Worm (Caenorhabditis elegans) whole organism, L2 larva: ENCODE results near the gene srh-297.

Source experiments
- F13H6.1 ChIP-seq: sonication (generic microtip); optimal IDR thresholded peaks from 2 replicates; lab custom pipeline; 2016; ENCODE audit warnings: missing genetic modification characterization, missing compliant biosample characterization
- R02D3.7 ChIP-seq: fragments of 150-350 bp; optimal IDR thresholded peaks from 2 replicates; lab custom pipeline; 2014; ENCODE audit warnings: missing biosample characterization, missing genetic modification characterization
- Y55F3AM.14 ChIP-seq: fragments of 200-800 bp; sonication (Bioruptor generic); optimal IDR thresholded peaks from 2 replicates; lab custom pipeline; 2018; ENCODE audit warnings: mild to moderate bottlenecking, missing genetic modification characterization, missing compliant biosample characterization
- ZK546.5 ChIP-seq: sonication (generic microtip); optimal IDR thresholded peaks from 2 replicates; lab custom pipeline; 2017; ENCODE audit warnings: missing biosample characterization, missing genetic modification characterization
- alr-1 ChIP-seq: fragments of 150-350 bp; optimal IDR thresholded peaks from 2 replicates; lab custom pipeline; 2014; ENCODE audit warnings: missing biosample characterization, missing genetic modification characterization
- aly-2 ChIP-seq: fragments of 150-350 bp; optimal IDR thresholded peaks from 2 replicates; lab custom pipeline; 2014; ENCODE audit warnings: missing biosample characterization, missing genetic modification characterization
- ama-1 ChIP-seq: fragments of 150-350 bp; optimal IDR thresholded peaks from 2 replicates; lab custom pipeline; 2018; ENCODE audit warnings: inconsistent platforms
- ceh-16 ChIP-seq: fragments of 150-350 bp; optimal IDR thresholded peaks from 2 replicates; lab custom pipeline; 2014; ENCODE audit warnings: missing biosample characterization, missing genetic modification characterization
- ceh-82 ChIP-seq: fragments of 150-350 bp; optimal IDR thresholded peaks from 2 replicates; lab custom pipeline; 2014; ENCODE audit warnings: missing biosample characterization, missing genetic modification characterization
- crh-2 ChIP-seq: sonication (generic microtip); optimal IDR thresholded peaks from 2 replicates; lab custom pipeline; 2017; ENCODE audit warnings: missing biosample characterization, missing genetic modification characterization
- dmd-4 ChIP-seq: sonication (generic microtip); optimal IDR thresholded peaks from 2 replicates; lab custom pipeline; 2017; ENCODE audit warnings: missing biosample characterization, missing genetic modification characterization
- egl-27 ChIP-seq: sonication (generic microtip); optimal IDR thresholded peaks from 3 replicates; lab custom pipeline; 2017; ENCODE audit warnings: missing biosample characterization, missing genetic modification reagents, missing genetic modification characterization
- elt-3 ChIP-seq: sonication (generic microtip); optimal IDR thresholded peaks from 2 replicates; lab custom pipeline; 2017; ENCODE audit warnings: missing biosample characterization, missing genetic modification characterization
- fos-1 ChIP-seq: fragments of 150-350 bp; optimal IDR thresholded peaks from 2 replicates; lab custom pipeline; 2014; ENCODE audit warnings: missing biosample characterization, missing genetic modification characterization
- gmeb-1 ChIP-seq: fragments of 150-350 bp; optimal IDR thresholded peaks from 2 replicates; lab custom pipeline; 2014; ENCODE audit warnings: missing biosample characterization, missing genetic modification characterization
- lin-11 ChIP-seq: fragments of 150-350 bp; sonication (generic microtip); optimal IDR thresholded peaks from 2 replicates; lab custom pipeline; 2014; ENCODE audit warnings: missing biosample characterization, missing genetic modification characterization, inconsistent platforms, mixed read lengths
- mbf-1 ChIP-seq: sonication (generic microtip); optimal IDR thresholded peaks from 2 replicates; lab custom pipeline; 2017; ENCODE audit warnings: missing biosample characterization, missing genetic modification characterization
- nhr-11 ChIP-seq: fragments of 150-350 bp; optimal IDR thresholded peaks from 2 replicates; lab custom pipeline; 2014; ENCODE audit warnings: missing biosample characterization, missing genetic modification characterization
- nhr-12 ChIP-seq: fragments of 150-350 bp; optimal IDR thresholded peaks from 2 replicates; lab custom pipeline; 2014; ENCODE audit warnings: missing biosample characterization, missing genetic modification characterization
- nhr-129 ChIP-seq: fragments of 150-350 bp; optimal IDR thresholded peaks from 2 replicates; lab custom pipeline; 2014; ENCODE audit warnings: missing biosample characterization, missing genetic modification characterization
- nhr-21 ChIP-seq: fragments of 150-350 bp; optimal IDR thresholded peaks from 2 replicates; lab custom pipeline; 2014; ENCODE audit warnings: missing biosample characterization, missing genetic modification characterization
- nhr-237 ChIP-seq: fragments of 150-350 bp; optimal IDR thresholded peaks from 2 replicates; lab custom pipeline; 2014; ENCODE audit warnings: missing biosample characterization, missing genetic modification characterization
- peb-1 ChIP-seq: fragments of 150-350 bp; optimal IDR thresholded peaks from 2 replicates; lab custom pipeline; 2014; ENCODE audit warnings: missing biosample characterization, missing genetic modification characterization
- skn-1 ChIP-seq: sonication (generic microtip); optimal IDR thresholded peaks from 2 replicates; lab custom pipeline; 2017; ENCODE audit warnings: missing biosample characterization, missing genetic modification characterization
- sma-3 ChIP-seq: sonication (generic microtip); optimal IDR thresholded peaks from 2 replicates; lab custom pipeline; 2016; ENCODE audit warnings: missing genetic modification reagents, missing genetic modification characterization, missing compliant biosample characterization
- sma-9 ChIP-seq, 2 experiments: fragments of 150-350 bp in 1 of 2; sonication (generic microtip) in 1 of 2; optimal IDR thresholded peaks; 2 replicates each; lab custom pipeline; 2014 to 2016; ENCODE audit warnings: missing genetic modification characterization in 2 of 2, mild to moderate bottlenecking in 1 of 2, missing biosample characterization in 1 of 2, missing compliant biosample characterization in 1 of 2, missing genetic modification reagents in 1 of 2, moderate library complexity in 1 of 2
- snpc-4 ChIP-seq: fragments of 150-350 bp; optimal IDR thresholded peaks from 2 replicates; lab custom pipeline; 2014; ENCODE audit warnings: missing biosample characterization, missing genetic modification characterization
- unc-39 ChIP-seq: fragments of 150-350 bp; optimal IDR thresholded peaks from 2 replicates; lab custom pipeline; 2014; ENCODE audit warnings: missing biosample characterization, missing genetic modification characterization
- unc-55 ChIP-seq: fragments of 150-350 bp; sonication (generic microtip); optimal IDR thresholded peaks from 3 replicates; lab custom pipeline; 2014; ENCODE audit warnings: missing biosample characterization, missing genetic modification reagents, missing genetic modification characterization
- unc-62 ChIP-seq: fragments of 150-350 bp; optimal IDR thresholded peaks from 2 replicates; lab custom pipeline; 2014; ENCODE audit warnings: missing biosample characterization, missing genetic modification reagents, missing genetic modification characterization
- zag-1 ChIP-seq: fragments of 150-350 bp; optimal IDR thresholded peaks from 2 replicates; lab custom pipeline; 2014; ENCODE audit warnings: missing biosample characterization, missing genetic modification characterization
- ztf-1 ChIP-seq: fragments of 200-800 bp; sonication (Bioruptor generic); conservative IDR thresholded peaks from 2 replicates; pipeline ENCODE4 v1.3.6; 2022; ENCODE audit warnings: missing genetic modification characterization, missing compliant biosample characterization
- ztf-4 ChIP-seq: fragments of 150-350 bp; optimal IDR thresholded peaks from 2 replicates; lab custom pipeline; 2014; ENCODE audit warnings: missing biosample characterization, missing genetic modification characterization

srh-297 gene

DNA sequence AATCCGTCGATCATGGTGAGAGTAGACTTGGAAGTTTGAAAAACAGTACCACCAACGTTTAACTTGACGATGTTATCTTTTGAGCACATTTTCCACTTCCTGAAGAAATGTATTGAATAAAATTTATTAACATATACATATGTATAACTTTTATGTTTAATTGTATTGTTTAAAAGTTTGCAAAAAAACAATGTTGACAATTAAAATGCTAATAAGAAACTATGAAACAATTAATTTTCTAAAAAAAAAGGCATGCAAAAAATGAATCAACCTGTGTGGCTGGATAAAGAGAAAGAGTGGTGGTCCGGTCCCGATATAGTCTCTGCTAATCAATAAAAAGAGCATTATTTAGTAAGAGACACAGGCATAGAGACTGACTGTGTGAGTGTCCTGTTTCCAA is 4.4 kb upstream of the srh-297 start, which contains the start of gene C17F4.8:
Gene C17F4.8, minus strand, starts transcription at position 101 of the 400 bp plus-strand sequence.
- TF ChIP-seq skn-1 (tag; lab: Kevin White, UChicago) (no peak), nhr-237 (no peak), sma-9 (GFP tag; optimal IDR thresholded peaks at IDR 0.05; lab: Kevin White, UChicago) (no peak), sma-9 (tag; optimal IDR thresholded peaks at IDR 0.05; lab: Kevin White, UChicago) (no peak), gmeb-1 (tag; lab: Kevin White, UChicago) (no peak), alr-1 (no peak), unc-55 (GFP tag; lab: Kevin White, UChicago) (no peak), egl-27 (tag; lab: Kevin White, UChicago) (no peak), aly-2 (tag; lab: Kevin White, UChicago) (no peak), lin-11 (tag; lab: Kevin White, UChicago) (no peak), snpc-4 (no peak), unc-39 (tag; lab: Kevin White, UChicago) (no peak), R02D3.7 (no peak), ztf-4 (tag; lab: Kevin White, UChicago) (no peak), ztf-1 (GFP tag; lab: Robert Waterston, UW) (no peak)

DNA sequence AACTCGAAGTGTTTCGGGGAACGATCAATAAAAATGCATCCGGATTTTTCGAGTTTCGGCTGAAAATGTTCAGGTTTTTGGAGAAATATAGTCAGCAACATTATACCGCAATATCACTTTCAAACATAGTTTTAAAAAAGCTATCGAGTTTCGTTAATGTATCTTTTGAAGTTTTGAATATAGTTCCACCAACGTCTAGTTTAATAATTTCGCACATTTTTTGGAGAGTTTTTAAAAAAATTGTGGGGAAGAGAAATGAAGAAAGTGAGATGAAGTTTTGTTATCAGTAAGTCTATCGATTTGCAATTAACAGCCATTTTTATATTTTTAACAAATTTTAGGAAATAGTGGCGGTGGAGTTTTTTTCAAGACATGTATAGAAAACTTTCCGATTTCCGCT is 4.5 kb downstream of the srh-297 start, which contains the start of gene ZC239.17:
Gene ZC239.17, minus strand, starts transcription at position 101 of the 400 bp plus-strand sequence.
- no peak for TF ChIP-seq nhr-129 (tag; lab: Kevin White, UChicago)
- no peak for TF ChIP-seq ZK546.5 (tag; lab: Kevin White, UChicago)
- no peak for TF ChIP-seq skn-1 (tag; lab: Kevin White, UChicago)
- TF ChIP-seq unc-62 = no peak

DNA sequence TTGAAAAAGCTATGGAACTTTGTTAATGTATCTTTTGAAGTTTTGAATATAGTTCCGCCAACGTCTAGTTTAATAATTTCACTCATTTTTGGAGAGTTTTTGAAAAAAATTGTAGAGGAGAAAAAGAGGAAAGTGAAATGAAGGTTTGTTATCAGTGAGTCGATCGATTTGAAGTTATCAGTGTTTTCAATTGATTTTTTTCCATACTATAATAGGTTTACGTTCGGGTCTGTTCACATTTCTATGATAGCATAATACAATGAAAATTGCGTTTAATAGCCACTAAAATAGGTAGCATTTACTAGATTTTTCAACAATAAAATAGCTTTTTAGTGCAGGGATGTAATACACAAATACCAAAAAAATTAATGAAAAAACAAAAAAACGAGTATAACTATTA is 5.1 kb downstream of the srh-297 start, which contains the start of gene ZC239.16:
Gene ZC239.16, minus strand, starts transcription at position 120 of the 400 bp plus-strand sequence.
- TF ChIP-seq fos-1 (tag; lab: Kevin White, UChicago) (peak; percentile 63), ceh-16 (tag; lab: Kevin White, UChicago) (no peak)
- TF ChIP-seq, all 48 proteins: peak for 1

DNA sequence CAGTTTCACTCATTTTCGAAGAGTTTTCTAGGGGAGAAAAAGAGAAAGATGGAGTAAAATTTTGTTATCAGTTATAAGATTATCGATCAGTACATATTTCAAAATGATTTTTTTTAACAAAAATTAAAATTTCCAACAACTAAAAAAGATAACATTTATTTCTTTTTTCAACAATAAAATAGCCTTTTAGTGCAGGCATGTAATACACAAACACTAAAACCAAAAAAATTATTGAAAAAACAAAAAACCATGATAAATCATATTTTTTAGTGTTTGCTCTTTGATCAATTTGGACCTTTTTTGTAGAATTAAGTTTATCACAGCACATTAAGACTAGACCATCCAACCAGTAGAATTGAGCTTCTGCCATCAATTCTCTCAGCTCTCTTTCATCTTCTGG is 5.7 kb downstream of the srh-297 start, which contains the start of gene ZC239.15:
Gene ZC239.15, minus strand, starts transcription at position 101 of the 400 bp plus-strand sequence.
- no peak for TF ChIP-seq nhr-129 (tag; lab: Kevin White, UChicago)
- TF ChIP-seq nhr-11 = no peak
- TF ChIP-seq ama-1 (lab: Kevin White, UChicago) = no peak
- no peak for TF ChIP-seq R02D3.7
- TF ChIP-seq lin-11 (tag; lab: Kevin White, UChicago) = no peak
- no peak for TF ChIP-seq nhr-21 (tag; lab: Kevin White, UChicago)
- no peak for TF ChIP-seq snpc-4
- no peak for TF ChIP-seq nhr-12 (tag; lab: Kevin White, UChicago)
- no peak for TF ChIP-seq peb-1 (tag; lab: Kevin White, UChicago)
- no peak for TF ChIP-seq crh-2
- TF ChIP-seq unc-62 = no peak
- no peak for TF ChIP-seq gmeb-1 (tag; lab: Kevin White, UChicago)
- no peak for TF ChIP-seq mbf-1 (tag; lab: Kevin White, UChicago)

DNA sequence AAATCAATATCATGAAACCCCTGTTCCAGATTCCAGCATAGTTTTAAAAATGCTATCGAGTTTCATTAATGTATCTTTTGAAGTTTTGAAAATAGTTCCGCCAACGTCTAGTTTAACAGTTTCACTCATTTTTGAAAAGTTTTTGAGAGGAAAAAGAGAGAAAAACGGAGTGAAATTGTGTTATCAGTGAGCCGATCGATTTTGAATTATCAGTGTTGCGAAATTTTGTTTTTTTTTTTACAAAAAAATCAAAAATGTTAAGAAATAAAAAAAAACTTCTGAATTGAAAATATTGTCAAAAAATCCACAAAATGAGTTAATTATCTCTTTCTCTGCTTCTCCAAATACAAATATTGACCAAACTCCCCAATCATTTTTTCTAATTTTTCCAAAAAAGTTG is 7.6 kb downstream of the srh-297 start, which contains the start of gene ZC239.13:
Gene ZC239.13, minus strand, starts transcription at position 154 of the 400 bp plus-strand sequence.
- TF ChIP-seq nhr-237 = no peak
- no peak for TF ChIP-seq unc-62
- TF ChIP-seq unc-39 (tag; lab: Kevin White, UChicago) = no peak
- TF ChIP-seq fos-1 (tag; lab: Kevin White, UChicago) = peak; percentile 5

DNA sequence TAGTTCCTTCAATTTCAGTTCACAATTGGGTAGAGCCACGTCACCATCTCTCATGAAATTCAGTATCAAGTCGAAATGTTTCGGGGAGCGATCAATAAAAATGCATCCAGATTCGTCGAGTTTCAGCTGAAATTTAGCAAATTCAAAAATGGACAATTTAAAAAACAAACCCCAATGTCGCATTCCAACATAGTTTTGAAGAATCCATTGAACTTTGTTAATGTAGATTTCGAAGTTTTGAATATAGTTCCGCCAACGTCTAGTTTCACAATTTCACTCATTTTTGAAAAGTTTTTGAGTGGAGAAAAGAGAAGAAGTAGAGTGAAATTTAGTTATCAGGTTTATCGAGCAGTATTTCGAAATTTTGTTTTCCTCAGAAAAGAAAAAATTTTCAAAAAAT is 8.6 kb downstream of the srh-297 start, which contains the start of gene ZC239.14:
Gene ZC239.14, minus strand, starts transcription at position 305 of the 400 bp plus-strand sequence.
- no peak for TF ChIP-seq fos-1 (tag; lab: Kevin White, UChicago)
- TF ChIP-seq ama-1 (lab: Kevin White, UChicago) = no peak
- no peak for TF ChIP-seq unc-39 (tag; lab: Kevin White, UChicago)
- no peak for TF ChIP-seq gmeb-1 (tag; lab: Kevin White, UChicago)
- TF ChIP-seq elt-3 (tag; lab: Kevin White, UChicago) = no peak
- TF ChIP-seq unc-62 = no peak
- TF ChIP-seq ztf-4 (tag; lab: Kevin White, UChicago) = no peak
- TF ChIP-seq egl-27 (tag; lab: Kevin White, UChicago) = no peak
- TF ChIP-seq dmd-4 = no peak
- TF ChIP-seq Y55F3AM.14 = no peak

DNA sequence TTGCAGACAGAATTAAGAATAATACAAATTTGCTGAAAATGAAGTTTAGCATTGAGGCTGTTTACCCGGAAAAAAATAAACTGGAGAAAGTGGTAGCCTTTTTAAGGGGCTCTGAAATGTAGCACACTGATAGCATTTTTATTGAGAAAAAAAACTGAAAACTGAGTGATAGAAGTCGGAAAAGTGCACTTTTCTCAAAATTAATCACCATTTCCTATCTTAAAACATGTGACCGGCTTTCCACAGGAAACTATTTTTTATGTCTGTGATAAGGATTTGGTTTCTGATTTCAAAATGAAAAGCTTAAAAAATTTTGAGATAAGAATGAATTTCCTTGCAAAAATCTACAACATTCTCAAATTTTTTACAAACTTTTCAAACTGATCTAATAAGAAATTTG is 9.6 kb downstream of the srh-297 start, which contains the start of gene ZC239.22:
Gene ZC239.22, minus strand, starts transcription at position 101 of the 400 bp plus-strand sequence.
- no peak for TF ChIP-seq zag-1 (tag; lab: Kevin White, UChicago)
- TF ChIP-seq elt-3 (tag; lab: Kevin White, UChicago) = no peak
- no peak for TF ChIP-seq sma-9 (GFP tag; optimal IDR thresholded peaks at IDR 0.05; lab: Kevin White, UChicago)
- no peak for TF ChIP-seq sma-9 (tag; optimal IDR thresholded peaks at IDR 0.05; lab: Kevin White, UChicago)
- no peak for TF ChIP-seq ceh-82 (tag; lab: Kevin White, UChicago)
- no peak for TF ChIP-seq unc-55 (GFP tag; lab: Kevin White, UChicago)
- TF ChIP-seq dmd-4 = no peak
- TF ChIP-seq R02D3.7 = no peak
- no peak for TF ChIP-seq crh-2
- TF ChIP-seq sma-3 = no peak
- no peak for TF ChIP-seq F13H6.1 (tag; lab: Kevin White, UChicago)
- no peak for TF ChIP-seq nhr-12 (tag; lab: Kevin White, UChicago)
